Worm (Caenorhabditis elegans) whole organism, mixed stage, embryonic: ENCODE measurements around the gene R11E3.19.
A peak's percentile ranks its signal among the peaks of the same experiment; 100 is the strongest.

ENCODE experiments used
- M03D4.4 ChIP-seq: sonication (generic microtip); optimal IDR thresholded peaks from 2 replicates; lab custom pipeline; 2017; ENCODE audit warnings: mild to moderate bottlenecking, missing genetic modification characterization, missing compliant biosample characterization
- bed-3 ChIP-seq: fragments of 200-800 bp; sonication (Bioruptor generic); optimal IDR thresholded peaks from 3 replicates; lab custom pipeline; 2018; ENCODE audit warnings: mild to moderate bottlenecking, missing genetic modification characterization, moderate library complexity, missing compliant biosample characterization
- blmp-1 ChIP-seq: fragments of 150-350 bp; optimal IDR thresholded peaks from 2 replicates; lab custom pipeline; 2014; ENCODE audit warnings: missing biosample characterization, missing genetic modification characterization
- ceh-39 ChIP-seq: fragments of 150-350 bp; optimal IDR thresholded peaks from 2 replicates; lab custom pipeline; 2014; ENCODE audit warnings: missing biosample characterization, missing genetic modification characterization
- ceh-43 ChIP-seq: fragments of 200-800 bp; sonication (Bioruptor generic); optimal IDR thresholded peaks from 2 replicates; lab custom pipeline; 2018; ENCODE audit warnings: mild to moderate bottlenecking, missing genetic modification characterization, moderate library complexity, missing compliant biosample characterization
- ceh-83 ChIP-seq: fragments of 200-800 bp; sonication (Bioruptor generic); optimal IDR thresholded peaks from 2 replicates; lab custom pipeline; 2018; ENCODE audit warnings: mild to moderate bottlenecking, missing genetic modification characterization, missing compliant biosample characterization
- ces-1 ChIP-seq: fragments of 150-350 bp; optimal IDR thresholded peaks from 2 replicates; lab custom pipeline; 2014; ENCODE audit warnings: missing biosample characterization, missing genetic modification reagents, missing genetic modification characterization
- cnd-1 ChIP-seq: fragments of 200-800 bp; sonication (Bioruptor generic); optimal IDR thresholded peaks from 2 replicates; lab custom pipeline; 2018; ENCODE audit warnings: mild to moderate bottlenecking, missing genetic modification characterization, missing compliant biosample characterization
- drap-1 ChIP-seq: fragments of 200-800 bp; sonication (Bioruptor generic); optimal IDR thresholded peaks from 3 replicates; lab custom pipeline; 2018; ENCODE audit warnings: mild to moderate bottlenecking, missing genetic modification characterization, missing compliant biosample characterization
- elt-1 ChIP-seq: sonication (generic microtip); optimal IDR thresholded peaks from 2 replicates; lab custom pipeline; 2017; ENCODE audit warnings: missing genetic modification characterization, mild to moderate bottlenecking, missing compliant biosample characterization, antibody characterized with exemption, moderate library complexity, borderline replicate concordance; ENCODE audit not compliant: insufficient read depth
- elt-3 ChIP-seq: fragments of 150-350 bp; optimal IDR thresholded peaks from 2 replicates; lab custom pipeline; 2014; ENCODE audit warnings: missing biosample characterization, missing genetic modification characterization
- flh-1 ChIP-seq: fragments of 200-800 bp; sonication (Bioruptor generic); optimal IDR thresholded peaks from 2 replicates; lab custom pipeline; 2018; ENCODE audit warnings: mild to moderate bottlenecking, missing genetic modification characterization, moderate library complexity, missing compliant biosample characterization
- ham-2 ChIP-seq: fragments of 200-800 bp; sonication (Bioruptor generic); optimal IDR thresholded peaks from 2 replicates; lab custom pipeline; 2018; ENCODE audit warnings: mild to moderate bottlenecking, missing genetic modification characterization, missing compliant biosample characterization
- hlh-1 ChIP-seq: fragments of 150-350 bp; optimal IDR thresholded peaks from 2 replicates; lab custom pipeline; 2014; ENCODE audit warnings: missing biosample characterization, missing genetic modification reagents, missing genetic modification characterization
- lin-13 ChIP-seq: fragments of 150-350 bp; optimal IDR thresholded peaks from 2 replicates; lab custom pipeline; 2014; ENCODE audit warnings: missing biosample characterization, missing genetic modification characterization
- lin-32 ChIP-seq: fragments of 200-800 bp; sonication (Bioruptor generic); optimal IDR thresholded peaks from 2 replicates; lab custom pipeline; 2018; ENCODE audit warnings: mild to moderate bottlenecking, missing genetic modification characterization, missing compliant biosample characterization
- lsy-2 ChIP-seq: fragments of 150-350 bp; optimal IDR thresholded peaks from 2 replicates; lab custom pipeline; 2014; ENCODE audit warnings: missing biosample characterization, missing genetic modification characterization
- mab-5 ChIP-seq: fragments of 150-350 bp; optimal IDR thresholded peaks from 2 replicates; lab custom pipeline; 2014; ENCODE audit warnings: missing biosample characterization, missing genetic modification characterization
- mep-1 ChIP-seq: fragments of 150-350 bp; optimal IDR thresholded peaks from 2 replicates; lab custom pipeline; 2017; ENCODE audit warnings: missing biosample characterization, missing genetic modification reagents, missing genetic modification characterization, inconsistent platforms
- mls-2 ChIP-seq: sonication (generic microtip); optimal IDR thresholded peaks from 2 replicates; lab custom pipeline; 2016; ENCODE audit warnings: mild to moderate bottlenecking, missing genetic modification characterization, moderate library complexity, missing compliant biosample characterization
- nhr-12 ChIP-seq: fragments of 150-350 bp; optimal IDR thresholded peaks from 2 replicates; lab custom pipeline; 2014; ENCODE audit warnings: missing biosample characterization, missing genetic modification characterization
- nhr-2 ChIP-seq: fragments of 150-350 bp; optimal IDR thresholded peaks from 2 replicates; lab custom pipeline; 2014; ENCODE audit warnings: missing biosample characterization, missing genetic modification characterization
- nhr-237 ChIP-seq: fragments of 150-350 bp; optimal IDR thresholded peaks from 2 replicates; lab custom pipeline; 2014; ENCODE audit warnings: missing biosample characterization, missing genetic modification characterization
- nhr-28 ChIP-seq: fragments of 150-350 bp; optimal IDR thresholded peaks from 2 replicates; lab custom pipeline; 2014; ENCODE audit warnings: missing biosample characterization, missing genetic modification characterization
- nhr-76 ChIP-seq: sonication (generic microtip); optimal IDR thresholded peaks from 2 replicates; lab custom pipeline; 2017; ENCODE audit warnings: missing biosample characterization, missing genetic modification characterization
- pha-4 ChIP-seq: fragments of 150-350 bp; optimal IDR thresholded peaks from 2 replicates; lab custom pipeline; 2018; ENCODE audit warnings: missing biosample characterization, missing genetic modification reagents, missing genetic modification characterization
- sem-2 ChIP-seq: fragments of 200-800 bp; sonication (Bioruptor generic); optimal IDR thresholded peaks from 2 replicates; lab custom pipeline; 2018; ENCODE audit warnings: mild to moderate bottlenecking, missing genetic modification characterization, missing compliant biosample characterization
- snpc-4 ChIP-seq: fragments of 150-350 bp; optimal IDR thresholded peaks from 2 replicates; lab custom pipeline; 2014; ENCODE audit warnings: missing biosample characterization, missing genetic modification characterization
- sptf-1 ChIP-seq: sonication (generic microtip); optimal IDR thresholded peaks from 2 replicates; lab custom pipeline; 2017; ENCODE audit warnings: mild to moderate bottlenecking, missing genetic modification characterization, moderate library complexity, missing compliant biosample characterization
- tbx-8 ChIP-seq: fragments of 200-800 bp; sonication (Bioruptor generic); optimal IDR thresholded peaks from 2 replicates; lab custom pipeline; 2018; ENCODE audit warnings: mild to moderate bottlenecking, missing genetic modification characterization, moderate library complexity, missing compliant biosample characterization
- unc-120 ChIP-seq: sonication (generic microtip); optimal IDR thresholded peaks from 2 replicates; lab custom pipeline; 2017; ENCODE audit warnings: missing genetic modification characterization, missing compliant biosample characterization; ENCODE audit not compliant: poor library complexity, severe bottlenecking
- unc-39 ChIP-seq: fragments of 150-350 bp; optimal IDR thresholded peaks from 2 replicates; lab custom pipeline; 2014; ENCODE audit warnings: missing biosample characterization, missing genetic modification characterization
- unc-62 ChIP-seq: fragments of 150-350 bp; optimal IDR thresholded peaks from 2 replicates; lab custom pipeline; 2014; ENCODE audit warnings: missing biosample characterization, missing genetic modification reagents, missing genetic modification characterization
- zip-8 ChIP-seq: fragments of 150-350 bp; optimal IDR thresholded peaks from 2 replicates; lab custom pipeline; 2014; ENCODE audit warnings: missing biosample characterization, missing genetic modification characterization
- ztf-11 ChIP-seq: fragments of 150-350 bp; optimal IDR thresholded peaks from 2 replicates; lab custom pipeline; 2014; ENCODE audit warnings: missing biosample characterization, missing genetic modification characterization

Gene R11E3.19

DNA sequence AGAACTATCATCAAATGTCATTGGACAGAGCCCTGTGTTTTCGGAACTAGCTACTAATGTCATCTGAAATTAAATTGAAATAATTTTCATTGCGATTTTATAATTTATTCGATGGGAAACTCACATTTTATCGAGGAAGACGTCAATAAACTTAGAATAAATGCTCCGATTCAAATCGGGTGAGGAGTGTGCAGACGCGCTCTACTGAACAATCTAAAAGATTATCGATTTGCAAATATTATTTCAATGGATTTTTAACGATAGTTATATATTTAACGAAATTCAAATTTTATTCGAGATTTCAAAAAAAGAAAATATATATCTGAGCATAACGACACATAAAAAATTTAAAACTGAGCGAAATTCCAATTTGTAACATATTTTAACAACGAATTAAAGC, 23.2 kb upstream of the R11E3.19 start, which contains the start of gene eor-1:
TSS of gene eor-1 (minus strand) at position 65 of the 400 bp plus-strand sequence.
- no peak for TF ChIP-seq snpc-4
- TF ChIP-seq unc-39 (tag; lab: Kevin White, UChicago), result no peak
- no peak for TF ChIP-seq nhr-76 (tag; lab: Kevin White, UChicago)
- TF ChIP-seq pha-4 (tag; lab: Kevin White, UChicago), result no peak
- no peak for TF ChIP-seq sptf-1 (tag; lab: Kevin White, UChicago)
- no peak for TF ChIP-seq zip-8 (tag; lab: Kevin White, UChicago)
- no peak for TF ChIP-seq tbx-8 (GFP tag; lab: Kevin White, UChicago)
- TF ChIP-seq lsy-2, result peak; percentile 31
- no peak for TF ChIP-seq elt-1 (tag; lab: Kevin White, UChicago)
- no peak for TF ChIP-seq elt-3 (tag; lab: Kevin White, UChicago)
- TF ChIP-seq ceh-39 (tag; lab: Kevin White, UChicago), result peak; percentile 89
- TF ChIP-seq flh-1, result no peak
- no peak for TF ChIP-seq sem-2 (GFP tag; lab: Kevin White, UChicago)
- TF ChIP-seq lin-13 (tag; lab: Kevin White, UChicago), result no peak
- TF ChIP-seq drap-1 (GFP tag; lab: Kevin White, UChicago), result no peak
- no peak for TF ChIP-seq unc-120 (tag; lab: Kevin White, UChicago)
- no peak for TF ChIP-seq M03D4.4 (tag; lab: Kevin White, UChicago)
- peak; percentile 14 for TF ChIP-seq ceh-83
- no peak for TF ChIP-seq ztf-11 (tag; lab: Kevin White, UChicago)
- no peak for TF ChIP-seq nhr-28 (tag; lab: Kevin White, UChicago)
- TF ChIP-seq mep-1 (tag; lab: Kevin White, UChicago), result peak; percentile 0
- peak; percentile 12 for TF ChIP-seq nhr-237 (tag; lab: Kevin White, UChicago)
- peak; percentile 63 for TF ChIP-seq ces-1
- TF ChIP-seq bed-3 (GFP tag; lab: Kevin White, UChicago), result no peak
- TF ChIP-seq ceh-43 (GFP tag; lab: Kevin White, UChicago), result no peak
- no peak for TF ChIP-seq ham-2 (GFP tag; lab: Kevin White, UChicago)
- no peak for TF ChIP-seq mab-5
- no peak for TF ChIP-seq nhr-2 (tag; lab: Kevin White, UChicago)
- TF ChIP-seq nhr-12 (tag; lab: Kevin White, UChicago), result no peak
- no peak for TF ChIP-seq mls-2
- TF ChIP-seq blmp-1 (tag; lab: Kevin White, UChicago), result no peak
- no peak for TF ChIP-seq cnd-1
- no peak for TF ChIP-seq lin-32 (GFP tag; lab: Kevin White, UChicago)
- TF ChIP-seq hlh-1, result no peak
- no peak for TF ChIP-seq unc-62 (GFP tag; lab: Kevin White, UChicago)

DNA sequence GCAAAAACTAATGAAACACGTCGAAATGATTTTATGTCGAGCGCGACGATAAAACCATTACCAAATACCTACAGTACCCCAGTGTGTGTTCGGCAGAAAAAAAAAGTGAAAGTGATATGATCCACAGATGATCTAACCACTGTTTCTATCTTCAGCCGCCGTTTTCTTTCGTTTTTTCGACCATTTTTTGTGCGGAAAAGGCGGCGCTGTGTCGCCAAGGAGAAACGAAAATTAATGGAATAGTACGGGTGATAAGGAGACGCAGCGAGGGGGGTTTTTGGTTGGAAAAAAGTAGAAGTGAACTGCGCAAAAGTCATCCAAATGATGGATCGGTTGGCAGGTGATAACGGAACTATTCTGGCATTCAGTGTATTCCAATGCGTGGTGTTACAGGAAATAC, 19.2 kb upstream of the R11E3.19 start:
- TF ChIP-seq flh-1 (no peak), lsy-2 (no peak), cnd-1 (no peak), unc-39 (tag; lab: Kevin White, UChicago) (no peak), unc-120 (tag; lab: Kevin White, UChicago) (no peak), nhr-2 (tag; lab: Kevin White, UChicago) (no peak), ceh-39 (tag; lab: Kevin White, UChicago) (no peak), tbx-8 (GFP tag; lab: Kevin White, UChicago) (no peak), elt-1 (tag; lab: Kevin White, UChicago) (no peak), zip-8 (tag; lab: Kevin White, UChicago) (no peak), lin-13 (tag; lab: Kevin White, UChicago) (no peak), nhr-76 (tag; lab: Kevin White, UChicago) (no peak), mls-2 (no peak), ztf-11 (tag; lab: Kevin White, UChicago) (no peak)

ce11 chrIV:4789445-4789844, 13.5 kb upstream of the R11E3.19 start, which contains the start of gene R11E3.1:
TSS of gene R11E3.1 (plus strand) at chrIV:4789745.
- no peak for TF ChIP-seq ceh-83
- TF ChIP-seq nhr-12 (tag; lab: Kevin White, UChicago), result no peak
- TF ChIP-seq pha-4 (tag; lab: Kevin White, UChicago), result no peak
- no peak for TF ChIP-seq ztf-11 (tag; lab: Kevin White, UChicago)
- TF ChIP-seq ham-2 (GFP tag; lab: Kevin White, UChicago), result no peak
- no peak for TF ChIP-seq drap-1 (GFP tag; lab: Kevin White, UChicago)
- no peak for TF ChIP-seq ceh-39 (tag; lab: Kevin White, UChicago)
- no peak for TF ChIP-seq lin-13 (tag; lab: Kevin White, UChicago)
- no peak for TF ChIP-seq nhr-28 (tag; lab: Kevin White, UChicago)
- TF ChIP-seq sptf-1 (tag; lab: Kevin White, UChicago), result no peak
- TF ChIP-seq elt-3 (tag; lab: Kevin White, UChicago), result no peak
- no peak for TF ChIP-seq unc-62 (GFP tag; lab: Kevin White, UChicago)
- no peak for TF ChIP-seq mls-2
- TF ChIP-seq, all 35 proteins: peak for 0
